Fruit fly (Drosophila melanogaster) whole organism, embryonic: ENCODE results near the gene CG17929.

Experiments
- BEAF-32 ChIP-seq: fragments of 200-800 bp; sonication (Bioruptor generic); optimal IDR thresholded peaks from 3 replicates; lab custom pipeline; 2017; ENCODE audit warnings: missing biosample characterization, missing genetic modification characterization, mild to moderate bottlenecking, moderate library complexity, missing genetic modification reagents
- Bdp1 ChIP-seq: fragments of 200-800 bp; sonication (Bioruptor generic); optimal IDR thresholded peaks from 3 replicates; lab custom pipeline; 2016; ENCODE audit warnings: missing biosample characterization, missing genetic modification characterization
- CG11504 ChIP-seq: fragments of 200-800 bp; sonication (Bioruptor generic); optimal IDR thresholded peaks from 3 replicates; lab custom pipeline; 2019; ENCODE audit warnings: missing biosample characterization, mild to moderate bottlenecking, missing genetic modification characterization, moderate library complexity
- CG14441 ChIP-seq: fragments of 200-800 bp; sonication (Bioruptor generic); IDR thresholded peaks from 2 replicates; pipeline ENCODE4 v1.3.6; 2022; ENCODE audit warnings: missing biosample characterization, missing genetic modification characterization
- CG1603 ChIP-seq: fragments of 200-800 bp; sonication (Bioruptor generic); optimal IDR thresholded peaks from 2 replicates; lab custom pipeline; 2019; ENCODE audit warnings: missing biosample characterization, mild to moderate bottlenecking, missing genetic modification characterization, moderate library complexity
- CG16813 ChIP-seq: fragments of 200-800 bp; sonication (Bioruptor generic); IDR thresholded peaks from 3 replicates; pipeline ENCODE4 v1.3.6; 2022; ENCODE audit warnings: missing biosample characterization, missing genetic modification characterization; ENCODE audit not compliant: partially characterized antibody
- CG17385 ChIP-seq: fragments of 200-800 bp; sonication (Bioruptor generic); optimal IDR thresholded peaks from 3 replicates; lab custom pipeline; 2018; ENCODE audit warnings: missing biosample characterization, mild to moderate bottlenecking, missing genetic modification characterization
- CG17568 ChIP-seq: fragments of 200-800 bp; sonication (Bioruptor generic); optimal IDR thresholded peaks from 2 replicates; lab custom pipeline; 2018; ENCODE audit warnings: missing biosample characterization, mild to moderate bottlenecking, missing genetic modification characterization, moderate library complexity
- CG18262 ChIP-seq: fragments of 200-800 bp; optimal IDR thresholded peaks from 3 replicates; lab custom pipeline; 2019; ENCODE audit warnings: missing biosample characterization, mild to moderate bottlenecking, missing genetic modification characterization, moderate library complexity
- CG30020 ChIP-seq: fragments of 200-800 bp; optimal IDR thresholded peaks from 2 replicates; lab custom pipeline; 2019; ENCODE audit warnings: missing biosample characterization, mild to moderate bottlenecking, missing genetic modification characterization, moderate library complexity
- CG31224 ChIP-seq: fragments of 200-800 bp; sonication (Bioruptor generic); IDR thresholded peaks from 2 replicates; pipeline ENCODE4 v1.3.6; 2022; ENCODE audit warnings: missing biosample characterization, missing genetic modification characterization
- CG32767 ChIP-seq: fragments of 200-800 bp; sonication (Bioruptor generic); IDR thresholded peaks from 2 replicates; pipeline ENCODE4 v1.3.6; 2022; ENCODE audit warnings: missing biosample characterization, missing genetic modification characterization
- CG33557 ChIP-seq: fragments of 200-800 bp; sonication (Bioruptor generic); optimal IDR thresholded peaks from 2 replicates; lab custom pipeline; 2019; ENCODE audit warnings: missing biosample characterization, mild to moderate bottlenecking, missing genetic modification characterization, moderate library complexity
- CG3407 ChIP-seq: fragments of 200-800 bp; sonication (Bioruptor generic); optimal IDR thresholded peaks from 2 replicates; lab custom pipeline; 2018; ENCODE audit warnings: missing biosample characterization, mild to moderate bottlenecking, missing genetic modification characterization
- CG4617 ChIP-seq: fragments of 200-800 bp; sonication (Bioruptor generic); optimal IDR thresholded peaks from 3 replicates; lab custom pipeline; 2016; ENCODE audit warnings: missing biosample characterization, missing genetic modification characterization, borderline replicate concordance
- CG6765 ChIP-seq: fragments of 200-800 bp; sonication (Bioruptor generic); optimal IDR thresholded peaks from 3 replicates; lab custom pipeline; 2017; ENCODE audit warnings: missing biosample characterization, mild to moderate bottlenecking, missing genetic modification characterization
- CG6854 ChIP-seq: fragments of 200-800 bp; sonication (Bioruptor generic); optimal IDR thresholded peaks from 3 replicates; lab custom pipeline; 2017; ENCODE audit warnings: missing biosample characterization, mild to moderate bottlenecking, missing genetic modification characterization
- CG7987 ChIP-seq: fragments of 200-800 bp; sonication (Bioruptor generic); optimal IDR thresholded peaks from 2 replicates; lab custom pipeline; 2018; ENCODE audit warnings: missing biosample characterization, mild to moderate bottlenecking, missing genetic modification characterization, moderate library complexity
- CG8089 ChIP-seq: fragments of 200-800 bp; sonication (Bioruptor generic); optimal IDR thresholded peaks from 3 replicates; lab custom pipeline; 2016; ENCODE audit warnings: missing biosample characterization, missing genetic modification characterization
- CG9876 ChIP-seq: fragments of 200-800 bp; sonication (Bioruptor generic); optimal IDR thresholded peaks from 2 replicates; lab custom pipeline; 2016; ENCODE audit warnings: missing biosample characterization, missing genetic modification characterization
- CG9932 ChIP-seq: fragments of 200-800 bp; sonication (Bioruptor generic); IDR thresholded peaks from 2 replicates; pipeline ENCODE4 v1.3.6; 2022; ENCODE audit warnings: missing biosample characterization, missing genetic modification characterization
- D19A ChIP-seq: fragments of 200-800 bp; optimal IDR thresholded peaks from 3 replicates; lab custom pipeline; 2019; ENCODE audit warnings: missing biosample characterization, mild to moderate bottlenecking, missing genetic modification characterization, moderate library complexity
- Dip2 ChIP-seq: fragments of 200-800 bp; sonication (Bioruptor generic); IDR thresholded peaks from 2 replicates; pipeline ENCODE4 v1.3.6; 2022; ENCODE audit warnings: missing biosample characterization, missing genetic modification characterization
- E2f2 ChIP-seq: fragments of 200-800 bp; sonication (Bioruptor generic); IDR thresholded peaks from 2 replicates; pipeline ENCODE4 v1.3.6; 2022; ENCODE audit warnings: missing biosample characterization, missing genetic modification characterization
- HLH3B ChIP-seq: fragments of 200-800 bp; sonication (Bioruptor generic); IDR thresholded peaks from 2 replicates; pipeline ENCODE4 v1.3.6; 2022; ENCODE audit warnings: missing biosample characterization, missing genetic modification characterization
- Hmr ChIP-seq: fragments of 200-800 bp; sonication (Bioruptor generic); optimal IDR thresholded peaks from 3 replicates; lab custom pipeline; 2017; ENCODE audit warnings: mild to moderate bottlenecking, missing biosample characterization, missing genetic modification reagents, missing genetic modification characterization
- MESR4 ChIP-seq: fragments of 200-800 bp; sonication (Bioruptor generic); optimal IDR thresholded peaks from 2 replicates; lab custom pipeline; 2018; ENCODE audit warnings: missing biosample characterization, mild to moderate bottlenecking, missing genetic modification characterization, moderate library complexity
- Rfx ChIP-seq: fragments of 200-800 bp; sonication (Bioruptor generic); IDR thresholded peaks from 2 replicates; pipeline ENCODE4 v1.3.6; 2022; ENCODE audit warnings: missing biosample characterization, missing genetic modification characterization
- Sin3A ChIP-seq: fragments of >200 bp; optimal IDR thresholded peaks from 2 replicates; lab custom pipeline; 2018
- br ChIP-seq: fragments of >200 bp; optimal IDR thresholded peaks from 2 replicates; lab custom pipeline; 2017
- bsh ChIP-seq, 2 experiments: fragments of 200-800 bp; sonication (Bioruptor generic); optimal IDR thresholded peaks; 2 replicates each; lab custom pipeline; 2017 to 2018; ENCODE audit warnings: mild to moderate bottlenecking in 2 of 2, missing biosample characterization in 2 of 2, missing genetic modification characterization in 2 of 2, moderate library complexity in 1 of 2
- chn ChIP-seq: fragments of 200-800 bp; sonication (Bioruptor generic); optimal IDR thresholded peaks from 2 replicates; lab custom pipeline; 2016; ENCODE audit warnings: missing biosample characterization, missing genetic modification characterization
- corto ChIP-seq: fragments of 200-800 bp; sonication (Bioruptor generic); optimal IDR thresholded peaks from 2 replicates; lab custom pipeline; 2016; ENCODE audit warnings: missing biosample characterization, mild to moderate bottlenecking, missing genetic modification characterization, moderate library complexity
- crc ChIP-seq: fragments of 200-800 bp; sonication (Bioruptor generic); optimal IDR thresholded peaks from 2 replicates; lab custom pipeline; 2016; ENCODE audit warnings: missing biosample characterization, missing genetic modification characterization
- da ChIP-seq: fragments of 200-800 bp; sonication (Bioruptor generic); optimal IDR thresholded peaks from 2 replicates; lab custom pipeline; 2016; ENCODE audit warnings: missing biosample characterization, missing genetic modification characterization
- dati ChIP-seq: fragments of 200-800 bp; sonication (Bioruptor generic); IDR thresholded peaks from 2 replicates; pipeline ENCODE4 v1.3.6; 2022; ENCODE audit warnings: missing biosample characterization, missing genetic modification characterization
- disco-r ChIP-seq: fragments of 200-800 bp; sonication (Bioruptor generic); optimal IDR thresholded peaks from 2 replicates; lab custom pipeline; 2016; ENCODE audit warnings: missing biosample characterization, missing genetic modification characterization
- ewg ChIP-seq: fragments of 200-800 bp; sonication (Bioruptor generic); optimal IDR thresholded peaks from 3 replicates; lab custom pipeline; 2017; ENCODE audit warnings: mild to moderate bottlenecking, missing biosample characterization, missing genetic modification reagents, missing genetic modification characterization
- grau ChIP-seq: fragments of 200-800 bp; optimal IDR thresholded peaks from 3 replicates; lab custom pipeline; 2019; ENCODE audit warnings: missing biosample characterization, mild to moderate bottlenecking, missing genetic modification characterization, moderate library complexity
- hb ChIP-seq: fragments of 200-800 bp; sonication (Bioruptor generic); IDR thresholded peaks from 3 replicates; pipeline ENCODE4 v1.3.6; 2022; ENCODE audit warnings: missing biosample characterization, missing genetic modification characterization; ENCODE audit not compliant: partially characterized antibody
- hbn ChIP-seq: fragments of 200-800 bp; sonication (Bioruptor generic); IDR thresholded peaks from 2 replicates; pipeline ENCODE4 v1.3.6; 2022; ENCODE audit warnings: missing biosample characterization, missing genetic modification characterization; ENCODE audit not compliant: partially characterized antibody
- inv ChIP-seq: fragments of 200-800 bp; sonication (Bioruptor generic); IDR thresholded peaks from 2 replicates; pipeline ENCODE4 v1.3.6; 2022; ENCODE audit warnings: missing biosample characterization, missing genetic modification characterization; ENCODE audit not compliant: partially characterized antibody
- jigr1 ChIP-seq: fragments of 200-800 bp; sonication (Bioruptor generic); IDR thresholded peaks from 3 replicates; pipeline ENCODE4 v1.3.6; 2022; ENCODE audit warnings: missing biosample characterization, missing genetic modification characterization
- kah ChIP-seq: fragments of 200-800 bp; sonication (Bioruptor generic); optimal IDR thresholded peaks from 2 replicates; lab custom pipeline; 2018; ENCODE audit warnings: missing biosample characterization, mild to moderate bottlenecking, missing genetic modification characterization
- nerfin-2 ChIP-seq: fragments of 200-800 bp; sonication (Bioruptor generic); IDR thresholded peaks from 2 replicates; pipeline ENCODE4 v1.3.6; 2022; ENCODE audit warnings: missing biosample characterization, missing genetic modification characterization; ENCODE audit not compliant: partially characterized antibody
- p53 ChIP-seq: fragments of 200-800 bp; sonication (Bioruptor generic); optimal IDR thresholded peaks from 2 replicates; lab custom pipeline; 2016; ENCODE audit warnings: missing biosample characterization, missing genetic modification characterization
- pho ChIP-seq: fragments of 200-800 bp; sonication (Bioruptor generic); optimal IDR thresholded peaks from 2 replicates; lab custom pipeline; 2016; ENCODE audit warnings: missing biosample characterization, missing genetic modification characterization
- salm ChIP-seq: fragments of 200-800 bp; sonication (Bioruptor generic); optimal IDR thresholded peaks from 2 replicates; lab custom pipeline; 2018; ENCODE audit warnings: missing biosample characterization, mild to moderate bottlenecking, missing genetic modification characterization
- unc-4 ChIP-seq: fragments of 200-800 bp; sonication (Bioruptor generic); IDR thresholded peaks from 2 replicates; pipeline ENCODE4 v1.3.6; 2022; ENCODE audit warnings: missing biosample characterization, missing genetic modification characterization; ENCODE audit not compliant: partially characterized antibody
- vfl ChIP-seq: fragments of 200-800 bp; sonication (Bioruptor generic); optimal IDR thresholded peaks from 2 replicates; lab custom pipeline; 2016; ENCODE audit warnings: missing biosample characterization, missing genetic modification characterization

The CG17929 gene

dm6 chr3R:16341817-16342374 lies 16.6 kb downstream of the CG17929 start, which contains the start of the genes SF2 and pad (continued):
- TF ChIP-seq CG17385 (GFP tag; lab: Kevin White, UChicago) (peak; percentile 61), CG9932 (GFP tag; lab: Robert Waterston, UW) (peak; percentile 93), crc (GFP tag; lab: Kevin White, UChicago) (peak; percentile 68), CG8089 (GFP tag; lab: Kevin White, UChicago) (peak; percentile 54), da (GFP tag; lab: Kevin White, UChicago) (peak; percentile 64), grau (tag; lab: Kevin White, UChicago) (peak; percentile 84), CG11504 (peak; percentile 79), E2f2 (no peak; the same call in 1 of the 2 replicates), CG18262 (tag; lab: Kevin White, UChicago) (peak; percentile 78), Hmr (peak; percentile 79), corto (no peak), vfl (GFP tag; lab: Kevin White, UChicago) (peak; percentile 85), CG7987 (GFP tag; lab: Kevin White, UChicago) (no peak), kah (GFP tag; lab: Kevin White, UChicago) (no peak), bsh (GFP tag; optimal IDR thresholded peaks at IDR 0.05; lab: Kevin White, UChicago) (peak in 1 of 2 experiments; percentile 64), CG14441 (GFP tag; lab: Robert Waterston, UW) (peak; percentile 70), jigr1 (no peak; the same call in 2 of the 3 replicates), MESR4 (GFP tag; lab: Kevin White, UChicago) (peak; percentile 95), salm (tag; lab: Kevin White, UChicago) (peak; percentile 36), CG1603 (tag; lab: Kevin White, UChicago) (peak; percentile 45), chn (peak; percentile 87), CG6854 (no peak), CG16813 (GFP tag; lab: Robert Waterston, UW) (peak; percentile 98), unc-4 (peak; percentile 94), Rfx (GFP tag; lab: Robert Waterston, UW) (peak; percentile 82), D19A (tag; lab: Kevin White, UChicago) (peak; percentile 25), HLH3B (GFP tag; lab: Robert Waterston, UW) (peak; percentile 62), CG4617 (peak; percentile 68), CG9876 (GFP tag; lab: Kevin White, UChicago) (peak; percentile 61), CG32767 (GFP tag; lab: Robert Waterston, UW) (peak; percentile 16), Dip2 (no peak), br (lab: Kevin White, UChicago) (no peak), CG17568 (GFP tag; lab: Kevin White, UChicago) (peak; percentile 55), CG6765 (GFP tag; lab: Kevin White, UChicago) (peak; percentile 20), p53 (GFP tag; lab: Kevin White, UChicago) (peak; percentile 64), dati (GFP tag; lab: Robert Waterston, UW) (no peak), ewg (GFP tag; lab: Kevin White, UChicago) (peak; percentile 87), CG30020 (peak; percentile 82), CG31224 (GFP tag; lab: Robert Waterston, UW) (peak; percentile 45), CG3407 (GFP tag; lab: Kevin White, UChicago) (peak; percentile 39), CG33557 (GFP tag; lab: Kevin White, UChicago) (peak; percentile 78), hbn (peak; percentile 89), pho (GFP tag; lab: Kevin White, UChicago) (peak; percentile 86), hb (GFP tag; lab: Robert Waterston, UW) (peak; percentile 92), inv (GFP tag; lab: Robert Waterston, UW) (peak; percentile 95), nerfin-2 (GFP tag; lab: Robert Waterston, UW) (peak; percentile 89), BEAF-32 (GFP tag; lab: Kevin White, UChicago) (peak; percentile 99), disco-r (GFP tag; lab: Kevin White, UChicago) (peak; percentile 58), Bdp1 (peak; percentile 67), Sin3A (lab: Kevin White, UChicago) (peak; percentile 96)
